Fruit fly (Drosophila melanogaster): Measurements from ENCODE around the gene CG32856.

The CG32856 gene

dm6 chr3R:15984483-15985118, 19.4 kb upstream of the CG32856 start (continued):
- TF ChIP-seq Six4 (GFP tag; optimal IDR thresholded peaks at IDR 0.05) (no peak), HHEX (GFP tag; optimal IDR thresholded peaks at IDR 0.05) (no peak), CG12942 (GFP tag; optimal IDR thresholded peaks at IDR 0.05) (peak; percentile 5), grn (GFP tag; optimal IDR thresholded peaks at IDR 0.05) (no peak), CG15601 (tag; optimal IDR thresholded peaks at IDR 0.05) (peak; percentile 52), Xrp1 (GFP tag; IDR thresholded peaks at IDR 0.05) (peak; percentile 78), CG9215 (GFP tag; IDR thresholded peaks at IDR 0.05) (no peak), kni (GFP tag; optimal IDR thresholded peaks at IDR 0.05) (no peak), Adf1 (GFP tag; IDR thresholded peaks at IDR 0.05) (no peak), Bteb2 (GFP tag; optimal IDR thresholded peaks at IDR 0.05) (no peak), CG11093 (GFP tag; IDR thresholded peaks at IDR 0.05) (no peak), sob (GFP tag; IDR thresholded peaks at IDR 0.05) (peak; percentile 37), mld (GFP tag; IDR thresholded peaks at IDR 0.05; ENCODE audit: partially characterized antibody) (no peak), so (GFP tag; IDR thresholded peaks at IDR 0.05) (0 out of 3 replicates have a peak, but pooled peaks have one; percentile 26), mirr (GFP tag; optimal IDR thresholded peaks at IDR 0.05) (peak; percentile 15), CG17361 (GFP tag; IDR thresholded peaks at IDR 0.05) (peak; percentile 44; the same call in 2 of the 3 replicates), B-H2 (GFP tag; optimal IDR thresholded peaks at IDR 0.05) (no peak), Dek (tag; optimal IDR thresholded peaks at IDR 0.05) (no peak), ind (GFP tag; optimal IDR thresholded peaks at IDR 0.05) (peak; percentile 9), pb (GFP tag; optimal IDR thresholded peaks at IDR 0.05) (no peak), psq (GFP tag; optimal IDR thresholded peaks at IDR 0.05) (no peak), bsh (GFP tag; optimal IDR thresholded peaks at IDR 0.05) (peak; percentile 60 to 74), ash1 (GFP tag; optimal IDR thresholded peaks at IDR 0.05) (no peak), Hr51 (GFP tag; optimal IDR thresholded peaks at IDR 0.05) (no peak), HLH3B (GFP tag; IDR thresholded peaks at IDR 0.05) (0 out of 2 replicates have a peak, but pooled peaks have one; percentile 31), dan (GFP tag; IDR thresholded peaks at IDR 0.05) (no peak), eyg (GFP tag; optimal IDR thresholded peaks at IDR 0.05) (no peak), bab2 (GFP tag; optimal IDR thresholded peaks at IDR 0.05) (no peak), gem (tag; optimal IDR thresholded peaks at IDR 0.05) (peak; percentile 79), CG18476 (GFP tag; optimal IDR thresholded peaks at IDR 0.05) (peak; percentile 34), CG33557 (GFP tag; optimal IDR thresholded peaks at IDR 0.05) (peak; percentile 46), fd96Cb (tag; optimal IDR thresholded peaks at IDR 0.05) (peak; percentile 50), MTF-1 (GFP tag; optimal IDR thresholded peaks at IDR 0.05; ENCODE audit: borderline replicate concordance) (no peak), Awh (GFP tag; IDR thresholded peaks at IDR 0.05) (no peak), zfh2 (GFP tag; optimal IDR thresholded peaks at IDR 0.05) (no peak), CG11723 (GFP tag; optimal IDR thresholded peaks at IDR 0.05) (no peak), CG14710 (tag; optimal IDR thresholded peaks at IDR 0.05) (peak; percentile 64), hb (GFP tag; IDR thresholded peaks at IDR 0.05; ENCODE audit: partially characterized antibody) (no peak), CG3163 (GFP tag; optimal IDR thresholded peaks at IDR 0.05) (no peak), CG1529 (GFP tag; optimal IDR thresholded peaks at IDR 0.05) (no peak), CG10209 (GFP tag; optimal IDR thresholded peaks at IDR 0.05) (peak; percentile 49), Hmr (GFP tag; optimal IDR thresholded peaks at IDR 0.05) (peak; percentile 34), CG2678 (tag; optimal IDR thresholded peaks at IDR 0.05) (peak; percentile 65), BEAF-32 (GFP tag; optimal IDR thresholded peaks at IDR 0.05) (no peak), en (GFP tag; optimal IDR thresholded peaks at IDR 0.05) (no peak), ranshi (GFP tag; IDR thresholded peaks at IDR 0.05) (no peak), Rfx (GFP tag; IDR thresholded peaks at IDR 0.05) (no peak; the same call in 1 of the 2 replicates), CG12744 (GFP tag; optimal IDR thresholded peaks at IDR 0.05) (no peak), corto (GFP tag; optimal IDR thresholded peaks at IDR 0.05) (no peak), CG17385 (GFP tag; optimal IDR thresholded peaks at IDR 0.05) (peak; percentile 8)

All from whole organism, embryonic.